Worm (Caenorhabditis elegans): ENCODE results near the gene srw-76.

ce11 chrV:16679981-16680380 lies 41.9 kb upstream of the srw-76 start, which contains the start of gene srw-44:
- TF ChIP-seq pha-4 (tag; optimal IDR thresholded peaks at IDR 0.05) (no peak), unc-62 (GFP tag; optimal IDR thresholded peaks at IDR 0.05) (no peak), elt-1 (tag; optimal IDR thresholded peaks at IDR 0.05; ENCODE audit: borderline replicate concordance, insufficient read depth) (no peak), elt-3 (tag; optimal IDR thresholded peaks at IDR 0.05) (no peak), unc-39 (tag; optimal IDR thresholded peaks at IDR 0.05) (no peak), sptf-1 (tag; optimal IDR thresholded peaks at IDR 0.05) (no peak), nhr-12 (tag; optimal IDR thresholded peaks at IDR 0.05) (no peak), nhr-237 (tag; optimal IDR thresholded peaks at IDR 0.05) (no peak), ces-1 (GFP tag; optimal IDR thresholded peaks at IDR 0.05) (no peak), M03D4.4 (tag; optimal IDR thresholded peaks at IDR 0.05) (no peak), cnd-1 (tag; optimal IDR thresholded peaks at IDR 0.05) (no peak)
